Worm (Caenorhabditis elegans): Measurements from ENCODE around the gene F53B7.7.

- no peak for TF ChIP-seq elt-3 (tag; optimal IDR thresholded peaks at IDR 0.05)
- no peak for TF ChIP-seq unc-62 (GFP tag; optimal IDR thresholded peaks at IDR 0.05)
- TF ChIP-seq ZK546.5 (tag; optimal IDR thresholded peaks at IDR 0.05): no peak
- no peak for TF ChIP-seq nfya-1 (tag; optimal IDR thresholded peaks at IDR 0.05; ENCODE audit: insufficient read depth)
- TF ChIP-seq ceh-82 (tag; optimal IDR thresholded peaks at IDR 0.05): no peak
- no peak for TF ChIP-seq lin-39 (tag; optimal IDR thresholded peaks at IDR 0.05)
- no peak for TF ChIP-seq pha-4 (tag; optimal IDR thresholded peaks at IDR 0.05)
- TF ChIP-seq zag-1 (tag; optimal IDR thresholded peaks at IDR 0.05): no peak
- TF ChIP-seq nhr-237 (tag; optimal IDR thresholded peaks at IDR 0.05): no peak
- no peak for TF ChIP-seq ceh-16 (tag; optimal IDR thresholded peaks at IDR 0.05)
- no peak for TF ChIP-seq snpc-4 (tag; optimal IDR thresholded peaks at IDR 0.05)
- no peak for TF ChIP-seq sea-2 (GFP tag; optimal IDR thresholded peaks at IDR 0.05)
- no peak for TF ChIP-seq mdl-1 (tag; optimal IDR thresholded peaks at IDR 0.05)
Observed at ce11 chrV:11011807-11012206, 12.9 kb downstream of the F53B7.7 start.

All from whole organism, L3 larva.